Worm (Caenorhabditis elegans) whole organism, young adult: ENCODE measurements around the gene T23G7.2.
A peak's percentile ranks its signal among the peaks of the same experiment; 100 is the strongest.

Experiments used
- B0035.1 ChIP-seq: sonication (generic microtip); optimal IDR thresholded peaks from 2 replicates; lab custom pipeline; 2016; ENCODE audit warnings: missing genetic modification characterization, mild to moderate bottlenecking, missing compliant biosample characterization, missing genotype, missing genetic modification reagents
- F37B4.10 ChIP-seq: fragments of 200-800 bp; sonication (Bioruptor generic); IDR thresholded peaks from 2 replicates; pipeline ENCODE4 v1.3.6; 2022; ENCODE audit warnings: missing genetic modification characterization, missing compliant biosample characterization
- F39B2.1 ChIP-seq: fragments of 200-800 bp; sonication (Bioruptor generic); IDR thresholded peaks from 2 replicates; pipeline ENCODE4 v1.3.6; 2022; ENCODE audit warnings: missing genetic modification reagents, missing genetic modification characterization, missing compliant biosample characterization
- F49E8.2 ChIP-seq: sonication (generic microtip); optimal IDR thresholded peaks from 3 replicates; lab custom pipeline; 2017; ENCODE audit warnings: missing genetic modification characterization, mild to moderate bottlenecking, missing compliant biosample characterization, antibody characterized with exemption, moderate library complexity; ENCODE audit not compliant: insufficient read depth
- F57A8.1 ChIP-seq: fragments of 200-800 bp; sonication (Bioruptor generic); optimal IDR thresholded peaks from 2 replicates; lab custom pipeline; 2018; ENCODE audit warnings: mild to moderate bottlenecking, missing genetic modification characterization, moderate library complexity, missing compliant biosample characterization
- Y53F4B.3 ChIP-seq: fragments of 200-800 bp; sonication (Bioruptor generic); IDR thresholded peaks from 2 replicates; pipeline ENCODE4 v1.3.6; 2022; ENCODE audit warnings: missing genetic modification reagents, missing genetic modification characterization, missing compliant biosample characterization
- Y56A3A.18 ChIP-seq: fragments of 200-800 bp; sonication (Bioruptor generic); IDR thresholded peaks from 2 replicates; pipeline ENCODE4 v1.3.6; 2022; ENCODE audit warnings: missing genetic modification reagents, missing genetic modification characterization, missing compliant biosample characterization
- Y67H2A.10 ChIP-seq: fragments of 200-800 bp; sonication (Bioruptor generic); conservative IDR thresholded peaks from 2 replicates; pipeline ENCODE4 v1.3.6; 2022; ENCODE audit warnings: missing genetic modification reagents, missing genetic modification characterization, missing compliant biosample characterization
- Y79H2A.3 ChIP-seq: fragments of 200-800 bp; sonication (Bioruptor generic); conservative IDR thresholded peaks from 2 replicates; pipeline ENCODE4 v1.3.6; 2022; ENCODE audit warnings: missing genetic modification reagents, missing genetic modification characterization, missing compliant biosample characterization
- bed-1 ChIP-seq: fragments of 200-800 bp; sonication (Bioruptor generic); IDR thresholded peaks from 2 replicates; pipeline ENCODE4 v1.3.6; 2022; ENCODE audit warnings: missing genetic modification reagents, missing genetic modification characterization, missing compliant biosample characterization
- cebp-1 ChIP-seq, 2 experiments: fragments of 200-800 bp in 1 of 2; sonication (Bioruptor generic) in 1 of 2; sonication (generic microtip) in 1 of 2; IDR thresholded peaks in 1 of 2; optimal IDR thresholded peaks in 1 of 2; 2 replicates each; pipeline versions ENCODE4 v1.3.6 to Lab custom; 2017 to 2022; ENCODE audit warnings: missing compliant biosample characterization in 2 of 2, missing genetic modification characterization in 2 of 2, mild to moderate bottlenecking in 1 of 2, missing genetic modification reagents in 1 of 2, moderate library complexity in 1 of 2
- ceh-58 ChIP-seq: fragments of 200-800 bp; sonication (Bioruptor generic); IDR thresholded peaks from 2 replicates; pipeline ENCODE4 v1.3.6; 2022; ENCODE audit warnings: missing genetic modification characterization, missing compliant biosample characterization
- chd-7 ChIP-seq: sonication (generic microtip); optimal IDR thresholded peaks from 2 replicates; lab custom pipeline; 2016; ENCODE audit warnings: mild to moderate bottlenecking, missing genetic modification characterization, moderate library complexity, missing compliant biosample characterization
- efl-1 ChIP-seq: fragments of 150-350 bp; optimal IDR thresholded peaks from 2 replicates; lab custom pipeline; 2014; ENCODE audit warnings: missing biosample characterization, missing genetic modification reagents, missing genetic modification characterization
- him-1 ChIP-seq: sonication (generic microtip); optimal IDR thresholded peaks from 2 replicates; lab custom pipeline; 2016; ENCODE audit warnings: missing genotype, missing genetic modification reagents, missing genetic modification characterization, missing compliant biosample characterization
- hmg-1.2 ChIP-seq: fragments of 200-800 bp; sonication (Bioruptor generic); IDR thresholded peaks from 2 replicates; pipeline ENCODE4 v1.3.6; 2022; ENCODE audit warnings: missing genetic modification reagents, missing genetic modification characterization, missing compliant biosample characterization
- hmg-20 ChIP-seq: fragments of 200-800 bp; sonication (Bioruptor generic); IDR thresholded peaks from 2 replicates; pipeline ENCODE4 v1.3.6; 2022; ENCODE audit warnings: missing genetic modification reagents, missing genetic modification characterization, missing compliant biosample characterization
- let-526 ChIP-seq: fragments of 200-800 bp; sonication (Bioruptor generic); IDR thresholded peaks from 2 replicates; pipeline ENCODE4 v1.3.6; 2022; ENCODE audit warnings: missing genetic modification reagents, missing genetic modification characterization, missing compliant biosample characterization
- lin-26 ChIP-seq: fragments of 200-800 bp; sonication (Bioruptor generic); IDR thresholded peaks from 2 replicates; pipeline ENCODE4 v1.3.6; 2022; ENCODE audit warnings: missing genetic modification reagents, missing genetic modification characterization, missing compliant biosample characterization
- lin-40 ChIP-seq: sonication (generic microtip); optimal IDR thresholded peaks from 2 replicates; lab custom pipeline; 2016; ENCODE audit warnings: missing genetic modification characterization, mild to moderate bottlenecking, missing compliant biosample characterization, missing genotype, missing genetic modification reagents
- madf-10 ChIP-seq: sonication (generic microtip); optimal IDR thresholded peaks from 2 replicates; lab custom pipeline; 2016; ENCODE audit warnings: mild to moderate bottlenecking, missing genetic modification characterization, missing compliant biosample characterization
- mcd-1 ChIP-seq: fragments of 200-800 bp; sonication (Bioruptor generic); IDR thresholded peaks from 2 replicates; pipeline ENCODE4 v1.3.6; 2022; ENCODE audit warnings: missing genetic modification reagents, missing genetic modification characterization, missing compliant biosample characterization
- mxl-1 ChIP-seq: sonication (generic microtip); optimal IDR thresholded peaks from 2 replicates; lab custom pipeline; 2016; ENCODE audit warnings: missing genetic modification characterization, missing compliant biosample characterization
- nhr-120 ChIP-seq: fragments of 200-800 bp; sonication (Bioruptor generic); IDR thresholded peaks from 2 replicates; pipeline ENCODE4 v1.3.6; 2022; ENCODE audit warnings: missing genetic modification characterization, missing compliant biosample characterization
- nhr-27 ChIP-seq: fragments of 200-800 bp; sonication (Bioruptor generic); optimal IDR thresholded peaks from 2 replicates; lab custom pipeline; 2018; ENCODE audit warnings: mild to moderate bottlenecking, missing genetic modification characterization, moderate library complexity, missing compliant biosample characterization
- pbrm-1 ChIP-seq: fragments of 200-800 bp; sonication (Bioruptor generic); IDR thresholded peaks from 2 replicates; pipeline ENCODE4 v1.3.6; 2022; ENCODE audit warnings: missing genetic modification reagents, missing genetic modification characterization, missing compliant biosample characterization
- pha-4 ChIP-seq: fragments of 150-350 bp; sonication (generic microtip); optimal IDR thresholded peaks from 2 replicates; lab custom pipeline; 2014; ENCODE audit warnings: missing biosample characterization, missing genetic modification reagents, missing genetic modification characterization
- rec-8 ChIP-seq, 2 experiments: sonication (generic microtip); optimal IDR thresholded peaks; 2 replicates each; lab custom pipeline; 2016; ENCODE audit warnings: mild to moderate bottlenecking in 2 of 2, missing genetic modification characterization in 2 of 2, missing genetic modification reagents in 2 of 2, missing genotype in 2 of 2, missing biosample characterization in 1 of 2, missing compliant biosample characterization in 1 of 2, moderate library complexity in 1 of 2
- repo-1 ChIP-seq: sonication (generic microtip); optimal IDR thresholded peaks from 2 replicates; lab custom pipeline; 2017; ENCODE audit warnings: mild to moderate bottlenecking, missing genetic modification characterization, missing compliant biosample characterization
- snpc-1.1 ChIP-seq: sonication (generic microtip); optimal IDR thresholded peaks from 2 replicates; lab custom pipeline; 2017; ENCODE audit warnings: missing genetic modification characterization, mild to moderate bottlenecking, missing compliant biosample characterization, antibody characterized with exemption, moderate library complexity, missing genotype, missing genetic modification reagents; ENCODE audit not compliant: insufficient read depth
- tbx-9 ChIP-seq: sonication (generic microtip); optimal IDR thresholded peaks from 2 replicates; lab custom pipeline; 2016; ENCODE audit warnings: borderline replicate concordance, missing genetic modification characterization, inconsistent platforms, missing compliant biosample characterization
- unc-62 ChIP-seq: fragments of 150-350 bp; optimal IDR thresholded peaks from 2 replicates; lab custom pipeline; 2014; ENCODE audit warnings: missing biosample characterization, missing genetic modification reagents, missing genetic modification characterization
- ztf-18 ChIP-seq: sonication (generic microtip); optimal IDR thresholded peaks from 2 replicates; lab custom pipeline; 2016; ENCODE audit warnings: missing genotype, mild to moderate bottlenecking, missing genetic modification characterization, missing compliant biosample characterization
- ztf-25 ChIP-seq: fragments of 200-800 bp; sonication (Bioruptor generic); IDR thresholded peaks from 2 replicates; pipeline ENCODE4 v1.3.6; 2022; ENCODE audit warnings: missing genetic modification reagents, missing genetic modification characterization, missing compliant biosample characterization
- ztf-6 ChIP-seq: fragments of 200-800 bp; sonication (Bioruptor generic); IDR thresholded peaks from 2 replicates; pipeline ENCODE4 v1.3.6; 2022; ENCODE audit warnings: missing genetic modification reagents, missing genetic modification characterization, missing compliant biosample characterization

The T23G7.2 gene

DNA sequence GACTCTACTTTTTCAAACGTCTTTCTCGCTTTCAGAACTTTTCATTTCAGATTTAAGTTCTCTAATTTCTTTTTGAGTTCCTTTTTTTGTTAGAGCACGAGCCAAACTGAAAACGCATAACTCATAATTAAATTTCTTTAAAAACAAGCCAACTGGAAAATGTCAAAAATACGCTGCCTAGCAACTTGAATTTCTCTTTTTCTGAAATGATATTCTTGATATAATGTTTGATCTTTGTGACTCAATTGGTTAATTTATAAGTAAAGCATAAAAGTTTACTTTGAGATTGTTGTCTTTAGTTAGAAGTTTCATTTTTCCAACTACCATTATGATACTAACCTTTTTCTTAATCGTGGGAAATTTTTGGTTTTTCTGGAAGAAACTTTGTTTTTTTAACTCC is 31.6 kb downstream of the T23G7.2 start:
- TF ChIP-seq ztf-18 (no peak), Y53F4B.3 (no peak), lin-40 (tag; lab: Kevin White, UChicago) (no peak), chd-7 (no peak), F39B2.1 (no peak), repo-1 (tag; lab: Kevin White, UChicago) (no peak), F49E8.2 (tag; lab: Kevin White, UChicago) (no peak)

DNA sequence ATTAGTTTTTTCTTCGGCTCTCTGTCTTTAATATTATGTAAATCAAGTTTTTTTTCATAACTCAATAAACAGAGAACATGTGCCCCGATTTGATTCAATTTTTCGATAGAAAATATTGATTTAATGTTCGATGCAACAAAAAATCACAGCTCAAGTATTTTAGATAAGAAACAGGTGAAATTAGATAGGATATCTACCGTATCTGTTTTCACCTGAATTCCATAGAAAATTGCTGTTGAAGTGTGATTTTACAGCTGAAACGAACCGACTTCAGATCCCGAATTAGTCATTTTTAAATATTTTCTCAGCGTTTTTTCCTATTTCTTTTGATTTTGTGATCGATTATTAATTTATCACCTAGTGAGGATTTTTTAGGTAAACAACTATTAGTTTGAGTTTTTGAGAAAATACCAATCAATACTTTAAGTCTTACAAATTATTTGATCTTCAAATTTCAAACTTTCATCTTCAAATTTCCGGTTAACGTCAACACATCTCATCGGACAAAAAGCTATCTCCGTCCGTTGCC is 33.5 kb downstream of the T23G7.2 start, which contains the start of gene Y9C2UA.1:
Gene Y9C2UA.1 (plus strand): TSS at position 479 of the 529 bp plus-strand sequence.
- TF ChIP-seq madf-10 (tag; lab: Kevin White, UChicago) = no peak

DNA sequence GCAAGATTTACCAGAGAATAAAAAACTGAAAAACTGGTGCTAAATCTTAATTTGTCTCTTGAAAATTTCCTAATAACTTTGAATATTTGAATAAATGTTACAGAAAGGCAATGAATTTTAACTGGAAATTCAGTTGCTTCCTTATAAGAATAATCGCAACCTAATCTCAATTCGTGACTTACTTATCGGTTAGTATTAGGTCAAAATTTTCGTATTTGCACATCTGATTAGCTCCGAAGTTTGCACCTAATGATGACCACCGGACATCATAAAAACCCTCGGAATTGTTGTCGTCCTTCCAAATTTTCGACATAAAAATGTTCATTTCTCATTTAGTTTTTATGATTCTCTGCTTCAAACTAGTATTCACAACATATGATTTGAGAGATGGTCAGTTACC is 34.9 kb downstream of the T23G7.2 start, which contains the start of gene C16D2.3:
Gene C16D2.3 (plus strand): TSS at position 301 of the 400 bp plus-strand sequence.
- TF ChIP-seq pha-4 (tag; lab: Kevin White, UChicago) = no peak
- TF ChIP-seq ztf-25 (GFP tag; lab: Robert Waterston, UW) = no peak
- TF ChIP-seq mxl-1 (tag; lab: Kevin White, UChicago) = no peak
- TF ChIP-seq nhr-27 (tag; lab: Kevin White, UChicago) = no peak
- TF ChIP-seq ceh-58 (GFP tag; lab: Robert Waterston, UW) = no peak
- TF ChIP-seq ztf-6 = no peak
- no peak for TF ChIP-seq him-1 (tag; lab: Kevin White, UChicago)
- no peak for TF ChIP-seq let-526 (GFP tag; lab: Robert Waterston, UW)
- no peak for TF ChIP-seq lin-26 (GFP tag; lab: Robert Waterston, UW)
- TF ChIP-seq Y67H2A.10 (GFP tag; lab: Robert Waterston, UW) = no peak
- TF ChIP-seq Y56A3A.18 (GFP tag; lab: Robert Waterston, UW) = no peak
- no peak for TF ChIP-seq nhr-120 (GFP tag; lab: Robert Waterston, UW)
- TF ChIP-seq B0035.1 (tag; lab: Kevin White, UChicago) = no peak
- no peak for TF ChIP-seq mcd-1 (GFP tag; lab: Robert Waterston, UW)
- no peak for TF ChIP-seq bed-1
- TF ChIP-seq F57A8.1 (GFP tag; lab: Kevin White, UChicago) = no peak
- TF ChIP-seq tbx-9 = no peak
- no peak for TF ChIP-seq unc-62 (GFP tag; lab: Kevin White, UChicago)
- no peak for TF ChIP-seq snpc-1.1 (tag; lab: Kevin White, UChicago)
- TF ChIP-seq Y79H2A.3 (GFP tag; lab: Robert Waterston, UW) = no peak

DNA sequence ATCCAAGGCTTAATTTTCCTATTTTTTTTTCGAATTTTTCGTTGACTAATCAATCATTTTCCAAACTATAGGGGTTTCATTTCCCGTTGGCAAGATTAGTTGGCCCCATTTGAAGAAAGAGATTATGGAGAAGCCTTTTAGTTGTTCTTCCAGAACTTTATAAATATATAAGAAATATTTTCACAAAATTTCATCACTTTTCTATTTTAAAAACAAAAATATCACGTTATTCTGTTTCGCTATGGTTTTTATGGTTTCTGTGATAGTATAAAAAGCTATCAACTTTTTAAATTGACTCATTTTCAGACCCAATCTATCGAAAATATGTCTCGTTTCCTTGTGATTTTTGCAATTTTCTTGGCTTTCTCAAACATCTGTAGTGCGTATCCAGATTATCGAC is 36.9 kb downstream of the T23G7.2 start, which contains the start of gene nlp-78:
Gene nlp-78 (plus strand): TSS at position 301 of the 400 bp plus-strand sequence.
- TF ChIP-seq hmg-1.2 = no peak
- no peak for TF ChIP-seq rec-8 (tag; optimal IDR thresholded peaks at IDR 0.05; lab: Kevin White, UChicago)
- TF ChIP-seq F37B4.10 (GFP tag; lab: Robert Waterston, UW) = no peak
- no peak for TF ChIP-seq B0035.1 (tag; lab: Kevin White, UChicago)
- TF ChIP-seq efl-1 (GFP tag; lab: Kevin White, UChicago) = no peak

ce11 chrII:9132338-9132737 is 40.4 kb downstream of the T23G7.2 start:
- no peak for TF ChIP-seq ceh-58 (GFP tag; lab: Robert Waterston, UW)
- peak; percentile 38 for TF ChIP-seq chd-7
- TF ChIP-seq pbrm-1 = no peak
- TF ChIP-seq cebp-1 (GFP tag; IDR thresholded peaks at IDR 0.05; lab: Robert Waterston, UW) = no peak
- no peak for TF ChIP-seq cebp-1 (tag; optimal IDR thresholded peaks at IDR 0.05; lab: Kevin White, UChicago)
- TF ChIP-seq hmg-20 (GFP tag; lab: Robert Waterston, UW) = no peak
